Fruit fly (Drosophila melanogaster): Measurements from ENCODE around the gene CG15385.

The CG15385 gene

DNA sequence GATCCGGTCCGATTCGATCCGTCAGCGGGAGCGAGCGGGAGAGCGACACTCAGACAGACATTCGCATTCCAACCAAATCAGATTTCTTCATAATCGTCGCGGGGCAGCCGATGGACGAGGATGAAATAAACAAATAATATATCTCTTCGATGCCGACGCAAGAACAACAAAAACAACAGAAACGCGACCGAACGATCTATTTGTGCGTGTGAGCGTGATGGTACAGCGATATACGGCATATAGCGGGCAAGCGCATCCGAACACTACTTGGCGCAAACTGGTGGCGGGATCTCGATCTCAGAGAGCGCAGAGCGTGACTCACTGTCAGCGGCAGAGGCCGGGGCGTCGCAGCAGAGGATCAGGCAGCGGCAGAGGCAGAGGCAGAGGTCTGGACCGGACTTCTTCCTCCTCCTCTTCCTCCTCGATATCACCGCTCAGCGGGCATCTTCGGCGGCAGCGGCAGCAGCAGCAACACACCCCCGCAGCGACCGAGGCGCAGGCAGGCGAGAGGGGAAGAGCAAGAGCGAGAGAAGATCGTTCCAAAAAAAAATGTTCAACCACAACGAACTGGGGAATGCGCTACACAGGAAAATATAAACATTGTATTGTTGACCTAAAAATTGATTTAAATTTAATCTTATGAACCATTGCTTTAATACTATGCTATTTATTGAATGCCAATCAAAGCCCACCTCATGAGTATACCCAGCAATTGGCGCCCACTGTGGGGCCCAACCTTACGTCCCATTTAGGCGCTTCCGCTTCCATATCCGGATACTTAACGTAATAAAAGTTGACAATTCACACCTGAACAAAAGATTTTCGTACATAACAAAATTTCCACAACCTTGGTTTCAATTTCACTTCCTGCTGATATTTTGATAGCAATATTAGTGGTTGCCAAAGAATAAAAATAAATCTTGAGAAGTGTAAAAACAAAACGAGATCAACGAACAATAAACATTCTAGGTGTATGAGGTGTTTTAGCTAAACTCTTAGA lies 50.8 kb downstream of the CG15385 start (continued):
- TF ChIP-seq Oli (tag; optimal IDR thresholded peaks at IDR 0.05): peak; percentile 75
- TF ChIP-seq NK7.1 (GFP tag; optimal IDR thresholded peaks at IDR 0.05): peak; percentile 19
- no peak for TF ChIP-seq HLH4C (GFP tag; IDR thresholded peaks at IDR 0.05; ENCODE audit: partially characterized antibody)
- TF ChIP-seq CG3163 (GFP tag; optimal IDR thresholded peaks at IDR 0.05): no peak
- peak; percentile 19; the same call in 1 of the 2 replicates for TF ChIP-seq ranshi (GFP tag; IDR thresholded peaks at IDR 0.05)
- TF ChIP-seq insv (GFP tag; optimal IDR thresholded peaks at IDR 0.05): peak in 1 of 2 experiments; percentile 21
- TF ChIP-seq Xrp1 (GFP tag; IDR thresholded peaks at IDR 0.05): peak; percentile 47
- peak; percentile 58 for TF ChIP-seq Atf-2 (GFP tag; optimal IDR thresholded peaks at IDR 0.05)
- TF ChIP-seq ci (GFP tag; IDR thresholded peaks at IDR 0.05): peak; percentile 76; the same call in 2 of the 3 replicates
- TF ChIP-seq twi (tag; optimal IDR thresholded peaks at IDR 0.05): peak; percentile 20
- TF ChIP-seq Hr3 (GFP tag; optimal IDR thresholded peaks at IDR 0.05): peak; percentile 63
- TF ChIP-seq CG13624 (GFP tag; optimal IDR thresholded peaks at IDR 0.05): no peak
- TF ChIP-seq pum (GFP tag; optimal IDR thresholded peaks at IDR 0.05): peak; percentile 28
- TF ChIP-seq Kr (GFP tag; optimal IDR thresholded peaks at IDR 0.05): no peak
- peak; percentile 32 for TF ChIP-seq Hand (GFP tag; optimal IDR thresholded peaks at IDR 0.05)
- no peak for TF ChIP-seq CG16779 (GFP tag; IDR thresholded peaks at IDR 0.05)
- peak; percentile 37; the same call in 1 of the 2 replicates for TF ChIP-seq CG43689 (GFP tag; IDR thresholded peaks at IDR 0.05)
- peak; percentile 37 for TF ChIP-seq shn (GFP tag; optimal IDR thresholded peaks at IDR 0.05)
- peak; percentile 33 for TF ChIP-seq Max (GFP tag; optimal IDR thresholded peaks at IDR 0.05)
- TF ChIP-seq Dip3 (GFP tag; optimal IDR thresholded peaks at IDR 0.05): peak; percentile 30
- peak; percentile 19 for TF ChIP-seq Hsf (GFP tag; optimal IDR thresholded peaks at IDR 0.05)
- TF ChIP-seq pho (GFP tag; optimal IDR thresholded peaks at IDR 0.05): no peak
- TF ChIP-seq CG10543 (GFP tag; optimal IDR thresholded peaks at IDR 0.05): peak; percentile 76
- peak; percentile 45 for TF ChIP-seq CG18599 (GFP tag; optimal IDR thresholded peaks at IDR 0.05)
- no peak for TF ChIP-seq gcm (GFP tag; optimal IDR thresholded peaks at IDR 0.05)
- peak; percentile 25 to 48 for TF ChIP-seq dpn (GFP tag; optimal IDR thresholded peaks at IDR 0.05)
- peak; percentile 32; the same call in 1 of the 3 replicates for TF ChIP-seq z (GFP tag; IDR thresholded peaks at IDR 0.05)
- peak; percentile 15 for TF ChIP-seq grau (tag; optimal IDR thresholded peaks at IDR 0.05)
- TF ChIP-seq CG7556 (GFP tag; optimal IDR thresholded peaks at IDR 0.05): peak; percentile 79
- TF ChIP-seq CG8765 (GFP tag; IDR thresholded peaks at IDR 0.05): no peak; the same call in 1 of the 2 replicates
- TF ChIP-seq CG30403 (GFP tag; optimal IDR thresholded peaks at IDR 0.05): peak; percentile 73
- 0 out of 2 replicates have a peak, but pooled peaks have one; percentile 21 for TF ChIP-seq Drgx (GFP tag; IDR thresholded peaks at IDR 0.05)
- TF ChIP-seq CG12769 (tag; optimal IDR thresholded peaks at IDR 0.05): peak; percentile 98
- TF ChIP-seq CG11723 (GFP tag; optimal IDR thresholded peaks at IDR 0.05): no peak
- peak; percentile 70 for TF ChIP-seq CoRest (tag; optimal IDR thresholded peaks at IDR 0.05)
- TF ChIP-seq CG13775 (GFP tag; optimal IDR thresholded peaks at IDR 0.05): peak; percentile 52
- peak; percentile 21 for TF ChIP-seq ems (GFP tag; optimal IDR thresholded peaks at IDR 0.05)
- peak; percentile 28; the same call in 1 of the 3 replicates for TF ChIP-seq CG11695 (GFP tag; IDR thresholded peaks at IDR 0.05)
- peak; percentile 63 for TF ChIP-seq CG4424 (GFP tag; optimal IDR thresholded peaks at IDR 0.05)
- 0 out of 2 replicates have a peak, but pooled peaks have one; percentile 20 for TF ChIP-seq CG11696 (GFP tag; IDR thresholded peaks at IDR 0.05)
- no peak for TF ChIP-seq stc (GFP tag; IDR thresholded peaks at IDR 0.05)
- peak; percentile 28; the same call in 1 of the 2 replicates for TF ChIP-seq CG11247 (GFP tag; IDR thresholded peaks at IDR 0.05)
- TF ChIP-seq bsh (GFP tag; optimal IDR thresholded peaks at IDR 0.05): peak; percentile 33 to 36
- peak; percentile 100 for TF ChIP-seq crol (GFP tag; IDR thresholded peaks at IDR 0.05)
- peak; percentile 92; the same call in 3 of the 4 replicates for TF ChIP-seq chinmo (GFP tag; IDR thresholded peaks at IDR 0.05; ENCODE audit: partially characterized antibody)
- TF ChIP-seq nmo (GFP tag; optimal IDR thresholded peaks at IDR 0.05): peak; percentile 65
- TF ChIP-seq Sox102F (GFP tag; optimal IDR thresholded peaks at IDR 0.05): peak; percentile 62
